Worm (Caenorhabditis elegans): Measurements from ENCODE around the gene C10G8.2.

The C10G8.2 gene

DNA sequence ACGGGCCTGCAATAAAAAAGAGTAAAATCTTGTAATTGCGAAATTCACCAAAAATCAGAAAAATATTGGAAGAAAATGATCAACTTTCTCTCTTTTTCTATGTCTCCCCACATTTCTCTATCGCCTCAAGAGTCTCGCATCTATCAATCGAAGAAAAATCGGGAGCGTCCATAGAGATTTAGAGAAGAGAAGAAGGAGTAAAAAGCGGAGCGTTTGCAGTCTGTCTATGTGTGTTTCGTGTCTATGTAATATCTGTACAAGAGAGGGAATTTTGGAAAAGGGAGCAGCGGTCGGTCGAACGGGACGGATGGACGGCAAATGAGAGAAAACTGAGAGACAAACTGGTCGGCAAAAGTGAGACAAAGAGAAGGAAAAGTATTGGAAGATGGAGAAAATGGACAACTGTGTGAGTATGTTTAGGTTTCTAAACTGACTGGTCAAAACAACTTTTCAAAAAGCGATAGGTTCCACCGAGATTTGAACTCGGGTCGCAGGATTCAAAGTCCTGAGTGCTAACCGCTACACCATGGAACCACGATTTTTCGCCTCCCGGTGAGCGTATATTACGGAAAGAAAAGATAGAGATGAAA lies 15.6 kb downstream of the C10G8.2 start (continued):
- no peak for TF ChIP-seq fos-1 (tag; optimal IDR thresholded peaks at IDR 0.05)
- TF ChIP-seq unc-62 (GFP tag; optimal IDR thresholded peaks at IDR 0.05) = no peak
- no peak for TF ChIP-seq F16B12.6 (tag; optimal IDR thresholded peaks at IDR 0.05)
- peak in 1 of 2 experiments; percentile 6 for TF ChIP-seq lin-35 (GFP tag; optimal IDR thresholded peaks at IDR 0.05)
- no peak for TF ChIP-seq ceh-90 (tag; optimal IDR thresholded peaks at IDR 0.05)
- no peak for TF ChIP-seq sup-37 (GFP tag; optimal IDR thresholded peaks at IDR 0.05)
- no peak for TF ChIP-seq alr-1 (tag; optimal IDR thresholded peaks at IDR 0.05; ENCODE audit: borderline replicate concordance)
- TF ChIP-seq ets-5 (GFP tag; IDR thresholded peaks at IDR 0.05) = no peak
- peak; percentile 66 for TF ChIP-seq nhr-85 (tag)
- no peak for TF ChIP-seq sptf-1 (tag; optimal IDR thresholded peaks at IDR 0.05)
- no peak for TF ChIP-seq tbx-2 (tag; optimal IDR thresholded peaks at IDR 0.05)
- TF ChIP-seq snu-23 (GFP tag; optimal IDR thresholded peaks at IDR 0.05) = peak; percentile 50
- TF ChIP-seq lin-15B (tag; optimal IDR thresholded peaks at IDR 0.05) = no peak
- TF ChIP-seq ces-1 (GFP tag; optimal IDR thresholded peaks at IDR 0.05) = no peak
- no peak for TF ChIP-seq mab-9 (GFP tag; IDR thresholded peaks at IDR 0.05)
- TF ChIP-seq nhr-71 (tag; optimal IDR thresholded peaks at IDR 0.05) = peak; percentile 51
- TF ChIP-seq ceh-82 (tag; optimal IDR thresholded peaks at IDR 0.05) = no peak
- TF ChIP-seq vab-15 (tag; optimal IDR thresholded peaks at IDR 0.05) = no peak
- no peak for TF ChIP-seq C34B4.2 (tag; optimal IDR thresholded peaks at IDR 0.05)
- TF ChIP-seq Y116A8C.19 (tag; optimal IDR thresholded peaks at IDR 0.05; ENCODE audit: borderline replicate concordance) = no peak
- no peak for TF ChIP-seq lir-3 (tag; optimal IDR thresholded peaks at IDR 0.05; ENCODE audit: poor library complexity)
- TF ChIP-seq nhr-90 (tag; optimal IDR thresholded peaks at IDR 0.05; ENCODE audit: poor library complexity) = peak; percentile 67
- no peak for TF ChIP-seq tlp-1 (tag; optimal IDR thresholded peaks at IDR 0.05)
- TF ChIP-seq fkh-10 (GFP tag; optimal IDR thresholded peaks at IDR 0.05) = no peak
- peak; percentile 85 for TF ChIP-seq pag-3 (tag; optimal IDR thresholded peaks at IDR 0.05; ENCODE audit: borderline replicate concordance, insufficient read depth)
- TF ChIP-seq elt-3 (tag; optimal IDR thresholded peaks at IDR 0.05) = peak in 2 of 6 experiments; percentile 17 to 49
- no peak for TF ChIP-seq unc-130 (tag; optimal IDR thresholded peaks at IDR 0.05)
- TF ChIP-seq grh-1 (GFP tag; IDR thresholded peaks at IDR 0.05) = no peak
- peak in 2 of 3 experiments; percentile 8 to 18 for TF ChIP-seq dpl-1 (GFP tag; optimal IDR thresholded peaks at IDR 0.05)
- TF ChIP-seq hlh-17 (GFP tag; optimal IDR thresholded peaks at IDR 0.05; ENCODE audit: borderline replicate concordance) = no peak
- TF ChIP-seq blmp-1 (tag; optimal IDR thresholded peaks at IDR 0.05) = peak; percentile 93
- TF ChIP-seq snpc-4 (tag; optimal IDR thresholded peaks at IDR 0.05) = peak; percentile 6
- peak; percentile 28 for TF ChIP-seq nhr-47 (tag; optimal IDR thresholded peaks at IDR 0.05)
- TF ChIP-seq dsc-1 (tag; optimal IDR thresholded peaks at IDR 0.05) = peak; percentile 25
- TF ChIP-seq C16A3.4 (tag; optimal IDR thresholded peaks at IDR 0.05) = peak; percentile 26
- no peak for TF ChIP-seq pqm-1 (tag; optimal IDR thresholded peaks at IDR 0.05)
- TF ChIP-seq ceh-88 (GFP tag; IDR thresholded peaks at IDR 0.05) = no peak
- TF ChIP-seq lsy-2 (tag; optimal IDR thresholded peaks at IDR 0.05) = peak in 1 of 2 experiments; percentile 39
- TF ChIP-seq mep-1 (tag; optimal IDR thresholded peaks at IDR 0.05) = peak; percentile 59
- no peak for TF ChIP-seq unc-98 (GFP tag; IDR thresholded peaks at IDR 0.05)
- TF ChIP-seq lin-14 (GFP tag; optimal IDR thresholded peaks at IDR 0.05) = peak; percentile 86
- peak in 1 of 2 experiments; percentile 5 for TF ChIP-seq efl-1 (optimal IDR thresholded peaks at IDR 0.05)
- peak; percentile 13 to 94 for TF ChIP-seq efl-1 (GFP tag; optimal IDR thresholded peaks at IDR 0.05 in 1 of 2)
- no peak for TF ChIP-seq ceh-8 (GFP tag; optimal IDR thresholded peaks at IDR 0.05)
- TF ChIP-seq egl-27 (tag; optimal IDR thresholded peaks at IDR 0.05) = no peak
- TF ChIP-seq pax-3 (tag; optimal IDR thresholded peaks at IDR 0.05) = no peak
- TF ChIP-seq fkh-4 (tag; optimal IDR thresholded peaks at IDR 0.05; ENCODE audit: borderline replicate concordance) = no peak
- TF ChIP-seq fkh-8 (tag; optimal IDR thresholded peaks at IDR 0.05) = no peak
- no peak for TF ChIP-seq aha-1 (tag; optimal IDR thresholded peaks at IDR 0.05)
- TF ChIP-seq nhr-237 (tag; optimal IDR thresholded peaks at IDR 0.05) = peak; percentile 14
- no peak for TF ChIP-seq nhr-84 (tag; optimal IDR thresholded peaks at IDR 0.05)
- no peak for TF ChIP-seq mdl-1 (tag; optimal IDR thresholded peaks at IDR 0.05)
